Worm (Caenorhabditis elegans): Measurements from ENCODE around the gene zyx-1.

ce11 chrII:13030051-13030437 lies 26.7 kb upstream of the zyx-1 start:
- TF ChIP-seq ceh-36 (tag; optimal IDR thresholded peaks at IDR 0.05) (no peak), ets-7 (tag; optimal IDR thresholded peaks at IDR 0.05) (no peak), ama-1 (optimal IDR thresholded peaks at IDR 0.05) (no peak), F13C5.2 (tag; optimal IDR thresholded peaks at IDR 0.05) (no peak), hmbx-1 (tag; optimal IDR thresholded peaks at IDR 0.05) (no peak), tbx-11 (GFP tag; IDR thresholded peaks at IDR 0.05) (no peak), flt-1 (GFP tag; IDR thresholded peaks at IDR 0.05) (no peak), aly-1 (tag; optimal IDR thresholded peaks at IDR 0.05) (no peak)
